Worm (Caenorhabditis elegans) whole organism, midembryonic: ENCODE results near the gene F12A10.1.

Experiments
- cog-1 ChIP-seq: sonication (generic microtip); optimal IDR thresholded peaks from 2 replicates; lab custom pipeline; 2016; ENCODE audit warnings: missing genetic modification characterization, missing compliant biosample characterization
- flt-1 ChIP-seq: fragments of 200-800 bp; sonication (Bioruptor generic); IDR thresholded peaks from 2 replicates; pipeline ENCODE4 v1.3.6; 2022; ENCODE audit warnings: missing genetic modification characterization, missing compliant biosample characterization
- med-1 ChIP-seq: sonication (generic microtip); optimal IDR thresholded peaks from 2 replicates; lab custom pipeline; 2017; ENCODE audit warnings: missing genetic modification characterization, mild to moderate bottlenecking, missing compliant biosample characterization, antibody characterized with exemption, missing genetic modification reagents; ENCODE audit not compliant: insufficient read depth
- ref-1 ChIP-seq: fragments of 200-800 bp; sonication (Bioruptor generic); conservative IDR thresholded peaks from 2 replicates; pipeline ENCODE4 v1.3.6; 2022; ENCODE audit warnings: missing genetic modification reagents, missing genetic modification characterization, missing compliant biosample characterization
- ztf-23 ChIP-seq: fragments of 200-800 bp; sonication (Bioruptor generic); IDR thresholded peaks from 2 replicates; pipeline ENCODE4 v1.3.6; 2022; ENCODE audit warnings: missing genetic modification reagents, missing genetic modification characterization, missing compliant biosample characterization
- ztf-29 ChIP-seq: fragments of 200-800 bp; sonication (Bioruptor generic); IDR thresholded peaks from 2 replicates; pipeline ENCODE4 v1.3.6; 2022; ENCODE audit warnings: missing genetic modification reagents, missing genetic modification characterization, missing compliant biosample characterization

DNA sequence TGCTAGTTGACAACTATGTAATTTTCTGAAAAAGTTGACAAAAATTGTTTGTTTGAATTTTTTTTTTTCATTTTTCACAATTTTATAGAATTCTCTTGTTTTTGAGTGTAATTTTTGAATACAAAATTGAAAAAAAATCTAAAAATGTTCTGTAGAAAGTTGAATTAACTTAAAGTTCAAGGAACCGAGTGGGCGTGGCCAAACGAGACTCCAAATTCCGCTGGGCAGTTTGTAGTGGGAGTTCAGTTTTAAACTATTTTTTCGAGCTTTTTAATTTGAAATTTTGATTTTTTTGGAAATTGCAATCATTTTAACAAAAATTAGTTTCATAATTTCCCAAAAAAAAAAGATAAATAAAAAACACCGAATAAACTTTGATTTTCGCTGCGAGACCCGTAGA lies 40.7 kb downstream of the F12A10.1 start:
- TF ChIP-seq flt-1 (GFP tag; lab: Robert Waterston, UW): no peak
- no peak for TF ChIP-seq ztf-29
- no peak for TF ChIP-seq ztf-23 (GFP tag; lab: Robert Waterston, UW)
- TF ChIP-seq med-1 (GFP tag; lab: Kevin White, UChicago): no peak
- no peak for TF ChIP-seq cog-1 (tag; lab: Kevin White, UChicago)
- no peak for TF ChIP-seq ref-1 (GFP tag; lab: Robert Waterston, UW)
